Comparison of ENCODE assay signal across 1 fruit fly cellular context in genomic region chr3R:23356920-23357386, dm6.
TF ChIP-seq lines count a peak whose summit lies in the region.

No protein-coding gene starts in this region.

TF ChIP-seq in whole organism, embryonic, 481 proteins besides CTCF, POLR2A, EP300 and RAD21 (continued from another document):
- peak in 1 of 2 experiments; percentile 39 for TF ChIP-seq crp (GFP tag; optimal IDR thresholded peaks at IDR 0.05; lab: Kevin White, UChicago)
- no peak for TF ChIP-seq Vsx1 (GFP tag; optimal IDR thresholded peaks at IDR 0.05; lab: Kevin White, UChicago)
- no peak for TF ChIP-seq ash1 (GFP tag; optimal IDR thresholded peaks at IDR 0.05; lab: Kevin White, UChicago)
- TF ChIP-seq sna (GFP tag; IDR thresholded peaks at IDR 0.05; lab: Robert Waterston, UW; ENCODE audit: partially characterized antibody), result no peak
- peak; percentile 21; the same call in 1 of the 2 replicates for TF ChIP-seq peb (GFP tag; IDR thresholded peaks at IDR 0.05; lab: Robert Waterston, UW)
- peak; percentile 65; the same call in 2 of the 3 replicates for TF ChIP-seq CG7357 (GFP tag; IDR thresholded peaks at IDR 0.05; lab: Robert Waterston, UW)
- TF ChIP-seq Drgx (GFP tag; IDR thresholded peaks at IDR 0.05; lab: Robert Waterston, UW), result peak; percentile 79
- TF ChIP-seq CG15514 (GFP tag; optimal IDR thresholded peaks at IDR 0.05; lab: Kevin White, UChicago), result peak; percentile 33
- TF ChIP-seq otp (GFP tag; IDR thresholded peaks at IDR 0.05; lab: Robert Waterston, UW), result 0 out of 3 replicates have a peak, but pooled peaks have one; percentile 46
- no peak for TF ChIP-seq CG1647 (GFP tag; optimal IDR thresholded peaks at IDR 0.05; lab: Kevin White, UChicago)
- peak; percentile 59 for TF ChIP-seq CG3281 (GFP tag; optimal IDR thresholded peaks at IDR 0.05; lab: Kevin White, UChicago)
- TF ChIP-seq CG34422 (GFP tag; IDR thresholded peaks at IDR 0.05; lab: Robert Waterston, UW), result peak; percentile 80; the same call in 2 of the 3 replicates
- peak; percentile 70 for TF ChIP-seq scrt (GFP tag; optimal IDR thresholded peaks at IDR 0.05; lab: Kevin White, UChicago)
- peak; percentile 38 for TF ChIP-seq Hsf (GFP tag; optimal IDR thresholded peaks at IDR 0.05; lab: Kevin White, UChicago)
- peak; percentile 60 for TF ChIP-seq croc (GFP tag; conservative IDR thresholded peaks at IDR 0.05; lab: Robert Waterston, UW)
- peak; percentile 76 for TF ChIP-seq salm (tag; optimal IDR thresholded peaks at IDR 0.05; lab: Kevin White, UChicago)
- peak; percentile 62; the same call in 1 of the 2 replicates for TF ChIP-seq CG7372 (GFP tag; IDR thresholded peaks at IDR 0.05; lab: Robert Waterston, UW)
- TF ChIP-seq corto (GFP tag; optimal IDR thresholded peaks at IDR 0.05; lab: Kevin White, UChicago), result no peak
- TF ChIP-seq CG7745 (tag; optimal IDR thresholded peaks at IDR 0.05; lab: Kevin White, UChicago), result no peak
- TF ChIP-seq CG1529 (GFP tag; optimal IDR thresholded peaks at IDR 0.05; lab: Kevin White, UChicago), result peak; percentile 66
- TF ChIP-seq Myb (GFP tag; optimal IDR thresholded peaks at IDR 0.05; lab: Kevin White, UChicago), result no peak
- peak; percentile 47; the same call in 1 of the 3 replicates for TF ChIP-seq Mrtf (GFP tag; IDR thresholded peaks at IDR 0.05; lab: Robert Waterston, UW)
- no peak for TF ChIP-seq CG31365 (tag; optimal IDR thresholded peaks at IDR 0.05; lab: Kevin White, UChicago)
- peak; percentile 35; the same call in 1 of the 2 replicates for TF ChIP-seq CG10959 (GFP tag; IDR thresholded peaks at IDR 0.05; lab: Robert Waterston, UW)
- no peak for TF ChIP-seq CG17568 (GFP tag; optimal IDR thresholded peaks at IDR 0.05; lab: Kevin White, UChicago)
- TF ChIP-seq B-H2 (GFP tag; optimal IDR thresholded peaks at IDR 0.05; lab: Kevin White, UChicago), result peak; percentile 72
- peak; percentile 75 for TF ChIP-seq Rfx (GFP tag; IDR thresholded peaks at IDR 0.05; lab: Robert Waterston, UW)
- peak; percentile 36 for TF ChIP-seq Ravus (GFP tag; IDR thresholded peaks at IDR 0.05; lab: Robert Waterston, UW)
- no peak for TF ChIP-seq unc-4 (GFP tag; IDR thresholded peaks at IDR 0.05; lab: Robert Waterston, UW; ENCODE audit: partially characterized antibody)
- peak; percentile 51; the same call in 1 of the 2 replicates for TF ChIP-seq CG1024 (GFP tag; IDR thresholded peaks at IDR 0.05; lab: Robert Waterston, UW)
- no peak for TF ChIP-seq vfl (GFP tag; optimal IDR thresholded peaks at IDR 0.05; lab: Kevin White, UChicago)
- TF ChIP-seq CG7786 (GFP tag; optimal IDR thresholded peaks at IDR 0.05; lab: Kevin White, UChicago), result no peak
- peak; percentile 69 for TF ChIP-seq CG10654 (GFP tag; optimal IDR thresholded peaks at IDR 0.05; lab: Kevin White, UChicago)
- TF ChIP-seq NFAT (GFP tag; IDR thresholded peaks at IDR 0.05; lab: Robert Waterston, UW), result peak; percentile 53
- peak; percentile 69 for TF ChIP-seq E2f1 (GFP tag; IDR thresholded peaks at IDR 0.05; lab: Robert Waterston, UW)
- peak; percentile 36; the same call in 1 of the 3 replicates for TF ChIP-seq CG11456 (GFP tag; IDR thresholded peaks at IDR 0.05; lab: Robert Waterston, UW)
- peak; percentile 46; the same call in 1 of the 3 replicates for TF ChIP-seq Dbx (GFP tag; IDR thresholded peaks at IDR 0.05; lab: Robert Waterston, UW)
- TF ChIP-seq dpn (GFP tag; optimal IDR thresholded peaks at IDR 0.05; lab: Kevin White, UChicago), result peak; percentile 11 to 88
- TF ChIP-seq gce (GFP tag; IDR thresholded peaks at IDR 0.05; lab: Robert Waterston, UW), result peak; percentile 66; the same call in 1 of the 3 replicates
- peak; percentile 16; the same call in 1 of the 2 replicates for TF ChIP-seq ro (GFP tag; IDR thresholded peaks at IDR 0.05; lab: Robert Waterston, UW)
- TF ChIP-seq CG10979 (tag; optimal IDR thresholded peaks at IDR 0.05; lab: Kevin White, UChicago), result peak; percentile 75
- peak; percentile 85 for TF ChIP-seq slbo (GFP tag; IDR thresholded peaks at IDR 0.05; lab: Robert Waterston, UW)
- no peak for TF ChIP-seq Doc3 (GFP tag; IDR thresholded peaks at IDR 0.05; lab: Robert Waterston, UW; ENCODE audit: partially characterized antibody)
- TF ChIP-seq CG9817 (tag; optimal IDR thresholded peaks at IDR 0.05; lab: Kevin White, UChicago), result peak; percentile 84
- TF ChIP-seq Blimp-1 (GFP tag; optimal IDR thresholded peaks at IDR 0.05; lab: Kevin White, UChicago), result peak; percentile 80
- TF ChIP-seq CG15479 (GFP tag; optimal IDR thresholded peaks at IDR 0.05; lab: Kevin White, UChicago), result no peak
- peak; percentile 71 for TF ChIP-seq CG10267 (tag; optimal IDR thresholded peaks at IDR 0.05; lab: Kevin White, UChicago)
- no peak for TF ChIP-seq dimm (GFP tag; IDR thresholded peaks at IDR 0.05; lab: Robert Waterston, UW)
- TF ChIP-seq sd (tag; optimal IDR thresholded peaks at IDR 0.05; lab: Kevin White, UChicago), result peak; percentile 83
- peak; percentile 69 for TF ChIP-seq wor (GFP tag; IDR thresholded peaks at IDR 0.05; lab: Robert Waterston, UW)
- no peak for TF ChIP-seq CG6683 (GFP tag; optimal IDR thresholded peaks at IDR 0.05; lab: Kevin White, UChicago)
- peak; percentile 74 for TF ChIP-seq CG14441 (GFP tag; IDR thresholded peaks at IDR 0.05; lab: Robert Waterston, UW)
- peak; percentile 22; the same call in 1 of the 2 replicates for TF ChIP-seq crol (GFP tag; IDR thresholded peaks at IDR 0.05; lab: Robert Waterston, UW)
- no peak for TF ChIP-seq GATAe (GFP tag; conservative IDR thresholded peaks at IDR 0.05; lab: Robert Waterston, UW)
- TF ChIP-seq CG2678 (tag; optimal IDR thresholded peaks at IDR 0.05; lab: Kevin White, UChicago), result peak; percentile 81
- peak; percentile 88 for TF ChIP-seq D19A (tag; optimal IDR thresholded peaks at IDR 0.05; lab: Kevin White, UChicago)
- TF ChIP-seq CG15696 (tag; optimal IDR thresholded peaks at IDR 0.05; lab: Kevin White, UChicago), result peak; percentile 54
- TF ChIP-seq CG12391 (tag; optimal IDR thresholded peaks at IDR 0.05; lab: Kevin White, UChicago), result peak; percentile 96
- peak; percentile 81 for TF ChIP-seq CG14710 (tag; optimal IDR thresholded peaks at IDR 0.05; lab: Kevin White, UChicago)
- TF ChIP-seq Ptx1 (GFP tag; IDR thresholded peaks at IDR 0.05; lab: Robert Waterston, UW), result peak; percentile 89
- TF ChIP-seq Hr3 (GFP tag; optimal IDR thresholded peaks at IDR 0.05; lab: Kevin White, UChicago), result peak; percentile 89
- TF ChIP-seq gt (GFP tag; IDR thresholded peaks at IDR 0.05; lab: Robert Waterston, UW), result 0 out of 2 replicates have a peak, but pooled peaks have one; percentile 35
- no peak for TF ChIP-seq hb (GFP tag; IDR thresholded peaks at IDR 0.05; lab: Robert Waterston, UW; ENCODE audit: partially characterized antibody)
- TF ChIP-seq tx (GFP tag; optimal IDR thresholded peaks at IDR 0.05; lab: Kevin White, UChicago), result no peak
- no peak for TF ChIP-seq CG12104 (GFP tag; optimal IDR thresholded peaks at IDR 0.05; lab: Kevin White, UChicago)
- peak; percentile 83 for TF ChIP-seq CG12155 (GFP tag; optimal IDR thresholded peaks at IDR 0.05; lab: Kevin White, UChicago)
- peak; percentile 65 for TF ChIP-seq CG2120 (GFP tag; optimal IDR thresholded peaks at IDR 0.05; lab: Kevin White, UChicago)
- peak; percentile 50 for TF ChIP-seq CG10543 (GFP tag; optimal IDR thresholded peaks at IDR 0.05; lab: Kevin White, UChicago)
- no peak for TF ChIP-seq lov (optimal IDR thresholded peaks at IDR 0.05; lab: Kevin White, UChicago)
- peak; percentile 28; the same call in 1 of the 3 replicates for TF ChIP-seq lov (GFP tag; IDR thresholded peaks at IDR 0.05; lab: Robert Waterston, UW)
- no peak for TF ChIP-seq hkb (optimal IDR thresholded peaks at IDR 0.05; lab: Kevin White, UChicago)
- peak; percentile 84 for TF ChIP-seq hkb (GFP tag; IDR thresholded peaks at IDR 0.05; lab: Robert Waterston, UW)
- TF ChIP-seq CG8924 (tag; optimal IDR thresholded peaks at IDR 0.05; lab: Kevin White, UChicago), result peak; percentile 88
- TF ChIP-seq CG17912 (GFP tag; optimal IDR thresholded peaks at IDR 0.05; lab: Kevin White, UChicago), result peak; percentile 40
- peak; percentile 82 for TF ChIP-seq run (tag; optimal IDR thresholded peaks at IDR 0.05; lab: Kevin White, UChicago)
- peak; percentile 48; the same call in 1 of the 2 replicates for TF ChIP-seq CG4404 (GFP tag; IDR thresholded peaks at IDR 0.05; lab: Robert Waterston, UW)
- TF ChIP-seq pho (GFP tag; optimal IDR thresholded peaks at IDR 0.05; lab: Kevin White, UChicago), result no peak
- peak; percentile 50; the same call in 1 of the 2 replicates for TF ChIP-seq ara (GFP tag; IDR thresholded peaks at IDR 0.05; lab: Robert Waterston, UW)
- peak; percentile 1 for TF ChIP-seq Bteb2 (GFP tag; optimal IDR thresholded peaks at IDR 0.05; lab: Kevin White, UChicago)
- TF ChIP-seq ci (GFP tag; IDR thresholded peaks at IDR 0.05; lab: Robert Waterston, UW), result peak; percentile 81
- TF ChIP-seq sug (tag; optimal IDR thresholded peaks at IDR 0.05; lab: Kevin White, UChicago), result peak; percentile 81
- TF ChIP-seq CG18764 (GFP tag; optimal IDR thresholded peaks at IDR 0.05; lab: Kevin White, UChicago), result peak; percentile 52
- peak; percentile 80 for TF ChIP-seq CG17361 (GFP tag; IDR thresholded peaks at IDR 0.05; lab: Robert Waterston, UW)
- peak; percentile 43 for TF ChIP-seq CG5180 (GFP tag; optimal IDR thresholded peaks at IDR 0.05; lab: Kevin White, UChicago)
- TF ChIP-seq tll (GFP tag; optimal IDR thresholded peaks at IDR 0.05; lab: Kevin White, UChicago), result no peak
- peak; percentile 82 for TF ChIP-seq Nf-YB (GFP tag; optimal IDR thresholded peaks at IDR 0.05; lab: Kevin White, UChicago)
- TF ChIP-seq dm (GFP tag; optimal IDR thresholded peaks at IDR 0.05; lab: Kevin White, UChicago), result no peak
- peak; percentile 97 for TF ChIP-seq CG15269 (tag; optimal IDR thresholded peaks at IDR 0.05; lab: Kevin White, UChicago)
- no peak for TF ChIP-seq CG6272 (GFP tag; IDR thresholded peaks at IDR 0.05; lab: Robert Waterston, UW)
- peak; percentile 90 for TF ChIP-seq CG9727 (GFP tag; optimal IDR thresholded peaks at IDR 0.05; lab: Kevin White, UChicago)
- peak in 1 of 2 experiments; percentile 22 for TF ChIP-seq Pdp1 (GFP tag; optimal IDR thresholded peaks at IDR 0.05; lab: Kevin White, UChicago)
- TF ChIP-seq CG17328 (GFP tag; IDR thresholded peaks at IDR 0.05; lab: Robert Waterston, UW), result peak; percentile 74; the same call in 1 of the 2 replicates
- TF ChIP-seq CG7839 (tag; optimal IDR thresholded peaks at IDR 0.05; lab: Kevin White, UChicago), result peak; percentile 92
- no peak for TF ChIP-seq CG12236 (GFP tag; optimal IDR thresholded peaks at IDR 0.05; lab: Kevin White, UChicago)
- peak; percentile 64 for TF ChIP-seq ttk (GFP tag; IDR thresholded peaks at IDR 0.05; lab: Robert Waterston, UW)
- peak; percentile 18 for TF ChIP-seq Spps (tag; optimal IDR thresholded peaks at IDR 0.05; lab: Kevin White, UChicago)
- TF ChIP-seq CG30403 (GFP tag; optimal IDR thresholded peaks at IDR 0.05; lab: Kevin White, UChicago), result peak; percentile 72
- peak; percentile 62 for TF ChIP-seq cwo (GFP tag; optimal IDR thresholded peaks at IDR 0.05; lab: Kevin White, UChicago)
- TF ChIP-seq slou (GFP tag; optimal IDR thresholded peaks at IDR 0.05; lab: Kevin White, UChicago), result no peak
- no peak for TF ChIP-seq CkIIα-i1 (GFP tag; IDR thresholded peaks at IDR 0.05; lab: Robert Waterston, UW)
- TF ChIP-seq sens-2 (GFP tag; IDR thresholded peaks at IDR 0.05; lab: Robert Waterston, UW), result no peak
- peak; percentile 70 for TF ChIP-seq CG32772 (GFP tag; IDR thresholded peaks at IDR 0.05; lab: Robert Waterston, UW)
- TF ChIP-seq grau (tag; optimal IDR thresholded peaks at IDR 0.05; lab: Kevin White, UChicago), result peak; percentile 95
- TF ChIP-seq ind (GFP tag; optimal IDR thresholded peaks at IDR 0.05; lab: Kevin White, UChicago), result peak; percentile 39
- TF ChIP-seq CG3407 (GFP tag; optimal IDR thresholded peaks at IDR 0.05; lab: Kevin White, UChicago), result peak; percentile 66
- TF ChIP-seq Usf (GFP tag; optimal IDR thresholded peaks at IDR 0.05; lab: Kevin White, UChicago), result peak; percentile 74
- TF ChIP-seq CG14965 (GFP tag; optimal IDR thresholded peaks at IDR 0.05; lab: Kevin White, UChicago; ENCODE audit: borderline replicate concordance), result no peak
- TF ChIP-seq ATbp (GFP tag; optimal IDR thresholded peaks at IDR 0.05; lab: Kevin White, UChicago), result peak; percentile 76
TF ChIP-seq in whole organism, embryonic: peak in this region for 276.
